In genomic region chr3L:766293-766664, dm6 we compare ENCODE assay signal across 5 fruit fly cellular contexts.
A peak's percentile ranks its signal among the peaks of the same experiment; 100 is the strongest.
TF ChIP-seq lines count a peak whose summit lies in the region.

No protein-coding gene starts in this region.

- no peak for TF ChIP-seq CTCF in whole organism, embryonic (GFP tag; optimal IDR thresholded peaks at IDR 0.05; lab: Kevin White, UChicago)

TF ChIP-seq in whole organism, adult, 20 proteins besides CTCF, POLR2A, EP300 and RAD21:
- TF ChIP-seq Clk (GFP tag; optimal IDR thresholded peaks at IDR 0.05; lab: Kevin White, UChicago) (peak; percentile 15), CG33017 (tag; optimal IDR thresholded peaks at IDR 0.05; lab: Kevin White, UChicago) (peak; percentile 7), CG14711 (tag; optimal IDR thresholded peaks at IDR 0.05; lab: Kevin White, UChicago) (no peak), CG7101 (tag; optimal IDR thresholded peaks at IDR 0.05; lab: Kevin White, UChicago) (peak; percentile 19)

TF ChIP-seq in whole organism, embryonic, 481 proteins besides CTCF, POLR2A, EP300 and RAD21 (continues in another document):
- TF ChIP-seq dysf (GFP tag; IDR thresholded peaks at IDR 0.05; lab: Robert Waterston, UW) (0 out of 3 replicates have a peak, but pooled peaks have one; percentile 20), sob (GFP tag; IDR thresholded peaks at IDR 0.05; lab: Robert Waterston, UW) (peak; percentile 18; the same call in 1 of the 2 replicates), corto (GFP tag; optimal IDR thresholded peaks at IDR 0.05; lab: Kevin White, UChicago) (no peak), CG5953 (GFP tag; IDR thresholded peaks at IDR 0.05; lab: Robert Waterston, UW) (no peak), CG8478 (optimal IDR thresholded peaks at IDR 0.05; lab: Kevin White, UChicago) (no peak), MTF-1 (GFP tag; optimal IDR thresholded peaks at IDR 0.05; lab: Kevin White, UChicago; ENCODE audit: borderline replicate concordance) (no peak), CG34422 (GFP tag; IDR thresholded peaks at IDR 0.05; lab: Robert Waterston, UW) (no peak), CG12744 (GFP tag; optimal IDR thresholded peaks at IDR 0.05; lab: Kevin White, UChicago) (no peak), CG1647 (GFP tag; optimal IDR thresholded peaks at IDR 0.05; lab: Kevin White, UChicago) (no peak), insv (GFP tag; optimal IDR thresholded peaks at IDR 0.05; lab: Kevin White, UChicago) (no peak), p53 (GFP tag; optimal IDR thresholded peaks at IDR 0.05; lab: Kevin White, UChicago) (no peak), Dll (GFP tag; IDR thresholded peaks at IDR 0.05; lab: Robert Waterston, UW; ENCODE audit: partially characterized antibody) (no peak), CG9609 (GFP tag; optimal IDR thresholded peaks at IDR 0.05; lab: Kevin White, UChicago) (no peak), Jarid2 (GFP tag; optimal IDR thresholded peaks at IDR 0.05; lab: Kevin White, UChicago) (no peak), nerfin-2 (GFP tag; IDR thresholded peaks at IDR 0.05; lab: Robert Waterston, UW; ENCODE audit: partially characterized antibody) (no peak), mld (GFP tag; IDR thresholded peaks at IDR 0.05; lab: Robert Waterston, UW; ENCODE audit: partially characterized antibody) (no peak), scrt (GFP tag; optimal IDR thresholded peaks at IDR 0.05; lab: Kevin White, UChicago) (no peak), CG10565 (GFP tag; optimal IDR thresholded peaks at IDR 0.05; lab: Kevin White, UChicago) (no peak), jigr1 (GFP tag; IDR thresholded peaks at IDR 0.05; lab: Robert Waterston, UW) (no peak), CG13296 (GFP tag; optimal IDR thresholded peaks at IDR 0.05; lab: Kevin White, UChicago) (no peak), nau (GFP tag; optimal IDR thresholded peaks at IDR 0.05; lab: Kevin White, UChicago) (no peak)

TF ChIP-seq in whole organism, prepupa, 60 proteins besides CTCF, POLR2A, EP300 and RAD21 (continues in another document):
- TF ChIP-seq Sox102F (GFP tag; optimal IDR thresholded peaks at IDR 0.05; lab: Kevin White, UChicago): peak; percentile 8
- no peak for TF ChIP-seq CG8319 (GFP tag; optimal IDR thresholded peaks at IDR 0.05; lab: Kevin White, UChicago)
- TF ChIP-seq CG6163 (GFP tag; IDR thresholded peaks at IDR 0.05; lab: Robert Waterston, UW): peak; percentile 78
- TF ChIP-seq Lpt (GFP tag; optimal IDR thresholded peaks at IDR 0.05; lab: Kevin White, UChicago): no peak
- no peak for TF ChIP-seq net (GFP tag; optimal IDR thresholded peaks at IDR 0.05; lab: Kevin White, UChicago)
- no peak for TF ChIP-seq Eip93F (GFP tag; optimal IDR thresholded peaks at IDR 0.05; lab: Kevin White, UChicago)
- no peak for TF ChIP-seq CG11762 (GFP tag; optimal IDR thresholded peaks at IDR 0.05; lab: Kevin White, UChicago; ENCODE audit: insufficient read depth)
- peak; percentile 44 for TF ChIP-seq CG10669 (GFP tag; optimal IDR thresholded peaks at IDR 0.05; lab: Kevin White, UChicago)
- no peak for TF ChIP-seq Blimp-1 (GFP tag; optimal IDR thresholded peaks at IDR 0.05; lab: Kevin White, UChicago)
- no peak for TF ChIP-seq Sox14 (GFP tag; optimal IDR thresholded peaks at IDR 0.05; lab: Kevin White, UChicago)
- TF ChIP-seq Ets96B (tag; optimal IDR thresholded peaks at IDR 0.05; lab: Kevin White, UChicago): peak; percentile 75
- peak; percentile 50 for TF ChIP-seq CG8632 (GFP tag; optimal IDR thresholded peaks at IDR 0.05; lab: Kevin White, UChicago)
- no peak for TF ChIP-seq CG6854 (GFP tag; optimal IDR thresholded peaks at IDR 0.05; lab: Kevin White, UChicago)
- peak; percentile 65 for TF ChIP-seq CG3032 (tag; optimal IDR thresholded peaks at IDR 0.05; lab: Kevin White, UChicago)
- TF ChIP-seq CG6808 (GFP tag; optimal IDR thresholded peaks at IDR 0.05; lab: Kevin White, UChicago): no peak
- TF ChIP-seq eg (GFP tag; IDR thresholded peaks at IDR 0.05; lab: Robert Waterston, UW): peak; percentile 59; the same call in 2 of the 3 replicates
- TF ChIP-seq pdm3 (GFP tag; optimal IDR thresholded peaks at IDR 0.05; lab: Kevin White, UChicago): no peak
- TF ChIP-seq Gug (GFP tag; IDR thresholded peaks at IDR 0.05; lab: Robert Waterston, UW): peak; percentile 49
- peak; percentile 88 for TF ChIP-seq svp (GFP tag; lab: Kevin White, UChicago)
- TF ChIP-seq topi (GFP tag; optimal IDR thresholded peaks at IDR 0.05; lab: Kevin White, UChicago): peak; percentile 25
- TF ChIP-seq fd85E (GFP tag; optimal IDR thresholded peaks at IDR 0.05; lab: Kevin White, UChicago): no peak
- peak; percentile 45 for TF ChIP-seq achi (GFP tag; optimal IDR thresholded peaks at IDR 0.05; lab: Kevin White, UChicago)
- TF ChIP-seq CG11902 (GFP tag; optimal IDR thresholded peaks at IDR 0.05; lab: Kevin White, UChicago): no peak

TF ChIP-seq in whole organism, pupa, 21 proteins besides CTCF, POLR2A, EP300 and RAD21:
- TF ChIP-seq gl (tag; optimal IDR thresholded peaks at IDR 0.05; lab: Kevin White, UChicago): peak; percentile 15
- no peak for TF ChIP-seq rn (GFP tag; IDR thresholded peaks at IDR 0.05; lab: Robert Waterston, UW)
- peak; percentile 64 for TF ChIP-seq CG15710 (tag; optimal IDR thresholded peaks at IDR 0.05; lab: Kevin White, UChicago)
- peak; percentile 21; the same call in 1 of the 2 replicates for TF ChIP-seq CG12605 (GFP tag; IDR thresholded peaks at IDR 0.05; lab: Robert Waterston, UW)
- TF ChIP-seq CG4496 (GFP tag; IDR thresholded peaks at IDR 0.05; lab: Robert Waterston, UW): peak; percentile 38; the same call in 1 of the 3 replicates
- TF ChIP-seq CG13204 (GFP tag; optimal IDR thresholded peaks at IDR 0.05; lab: Kevin White, UChicago): no peak
- TF ChIP-seq Pif1A (GFP tag; optimal IDR thresholded peaks at IDR 0.05; lab: Kevin White, UChicago): no peak
- peak; percentile 5 for TF ChIP-seq Snoo (tag; optimal IDR thresholded peaks at IDR 0.05; lab: Kevin White, UChicago)
- peak; percentile 18 for TF ChIP-seq Pif1B (GFP tag; optimal IDR thresholded peaks at IDR 0.05; lab: Kevin White, UChicago)
- TF ChIP-seq CG10348 (GFP tag; IDR thresholded peaks at IDR 0.05; lab: Robert Waterston, UW): 0 out of 2 replicates have a peak, but pooled peaks have one; percentile 22
- TF ChIP-seq CG8301 (tag; optimal IDR thresholded peaks at IDR 0.05; lab: Kevin White, UChicago): peak; percentile 9
- TF ChIP-seq EcR (GFP tag; optimal IDR thresholded peaks at IDR 0.05; lab: Kevin White, UChicago): no peak
- TF ChIP-seq CG34367 (tag; optimal IDR thresholded peaks at IDR 0.05; lab: Kevin White, UChicago): peak; percentile 53
- peak; percentile 64 for TF ChIP-seq CG17806 (tag; optimal IDR thresholded peaks at IDR 0.05; lab: Kevin White, UChicago)
- no peak; the same call in 1 of the 2 replicates for TF ChIP-seq Ets98B (GFP tag; IDR thresholded peaks at IDR 0.05; lab: Robert Waterston, UW)
- peak; percentile 39 for TF ChIP-seq CG14655 (GFP tag; optimal IDR thresholded peaks at IDR 0.05; lab: Kevin White, UChicago)
- peak; percentile 26 for TF ChIP-seq CG9948 (tag; optimal IDR thresholded peaks at IDR 0.05; lab: Kevin White, UChicago)
- peak; percentile 60; the same call in 1 of the 2 replicates for TF ChIP-seq CG32121 (GFP tag; IDR thresholded peaks at IDR 0.05; lab: Robert Waterston, UW)
- no peak for TF ChIP-seq D1 (tag; optimal IDR thresholded peaks at IDR 0.05; lab: Kevin White, UChicago)
- peak; percentile 59; the same call in 1 of the 3 replicates for TF ChIP-seq fd96Ca (GFP tag; IDR thresholded peaks at IDR 0.05; lab: Robert Waterston, UW)
- TF ChIP-seq CG8159 (tag; optimal IDR thresholded peaks at IDR 0.05; lab: Kevin White, UChicago): peak; percentile 79
TF ChIP-seq in whole organism, pupa: peak in this region for 15.

TF ChIP-seq in whole organism, wandering third instar larva, 38 proteins besides CTCF, POLR2A, EP300 and RAD21:
- TF ChIP-seq sage (GFP tag; optimal IDR thresholded peaks at IDR 0.05; lab: Kevin White, UChicago): no peak
- TF ChIP-seq lola (GFP tag; optimal IDR thresholded peaks at IDR 0.05; lab: Kevin White, UChicago): no peak
- TF ChIP-seq OdsH (GFP tag; optimal IDR thresholded peaks at IDR 0.05; lab: Kevin White, UChicago): no peak
- TF ChIP-seq tai (GFP tag; optimal IDR thresholded peaks at IDR 0.05; lab: Kevin White, UChicago): no peak
- no peak for TF ChIP-seq jim (GFP tag; optimal IDR thresholded peaks at IDR 0.05; lab: Kevin White, UChicago)
- TF ChIP-seq HLH106 (tag; optimal IDR thresholded peaks at IDR 0.05; lab: Kevin White, UChicago): peak; percentile 4
- TF ChIP-seq CG9705 (GFP tag; optimal IDR thresholded peaks at IDR 0.05; lab: Kevin White, UChicago): no peak
- no peak for TF ChIP-seq Sp1 (GFP tag; optimal IDR thresholded peaks at IDR 0.05; lab: Kevin White, UChicago)
- TF ChIP-seq Rel (GFP tag; optimal IDR thresholded peaks at IDR 0.05; lab: Kevin White, UChicago): no peak
- TF ChIP-seq Rel (tag; optimal IDR thresholded peaks at IDR 0.05; lab: Kevin White, UChicago): peak; percentile 22
